Fruit fly (Drosophila melanogaster) whole organism, embryonic: ENCODE measurements around the gene Vm26Ac.

Experiments
- Abd-B ChIP-seq: fragments of 200-800 bp; sonication (Bioruptor generic); optimal IDR thresholded peaks from 2 replicates; lab custom pipeline; 2018; ENCODE audit warnings: missing biosample characterization, mild to moderate bottlenecking, missing genetic modification characterization, moderate library complexity
- Blimp-1 ChIP-seq: fragments of 200-800 bp; sonication (Bioruptor generic); optimal IDR thresholded peaks from 3 replicates; lab custom pipeline; 2018; ENCODE audit warnings: missing biosample characterization, missing genetic modification characterization, mild to moderate bottlenecking, moderate library complexity, missing genetic modification reagents
- CG10543 ChIP-seq: fragments of 200-800 bp; sonication (Bioruptor generic); optimal IDR thresholded peaks from 3 replicates; lab custom pipeline; 2017; ENCODE audit warnings: missing biosample characterization, mild to moderate bottlenecking, missing genetic modification characterization, moderate library complexity
- CG11247 ChIP-seq: fragments of 200-800 bp; sonication (Bioruptor generic); IDR thresholded peaks from 2 replicates; pipeline ENCODE4 v1.3.6; 2022; ENCODE audit warnings: missing biosample characterization, missing genetic modification characterization
- CG11695 ChIP-seq: fragments of 200-800 bp; sonication (Bioruptor generic); IDR thresholded peaks from 3 replicates; pipeline ENCODE4 v1.3.6; 2022; ENCODE audit warnings: missing biosample characterization, missing genetic modification characterization
- CG12219 ChIP-seq: fragments of 200-800 bp; sonication (Bioruptor generic); optimal IDR thresholded peaks from 3 replicates; lab custom pipeline; 2018; ENCODE audit warnings: missing biosample characterization, mild to moderate bottlenecking, missing genetic modification characterization
- CG12942 ChIP-seq: fragments of 200-800 bp; sonication (Bioruptor generic); optimal IDR thresholded peaks from 3 replicates; lab custom pipeline; 2016; ENCODE audit warnings: missing biosample characterization, missing genetic modification characterization
- CG13424 ChIP-seq: fragments of 200-800 bp; sonication (Bioruptor generic); optimal IDR thresholded peaks from 2 replicates; lab custom pipeline; 2019; ENCODE audit warnings: missing biosample characterization, mild to moderate bottlenecking, missing genetic modification characterization, moderate library complexity
- CG14441 ChIP-seq: fragments of 200-800 bp; sonication (Bioruptor generic); IDR thresholded peaks from 2 replicates; pipeline ENCODE4 v1.3.6; 2022; ENCODE audit warnings: missing biosample characterization, missing genetic modification characterization
- CG2712 ChIP-seq: fragments of 200-800 bp; optimal IDR thresholded peaks from 3 replicates; lab custom pipeline; 2019; ENCODE audit warnings: missing biosample characterization, mild to moderate bottlenecking, missing genetic modification characterization, moderate library complexity
- CG30403 ChIP-seq: fragments of 200-800 bp; sonication (Bioruptor generic); optimal IDR thresholded peaks from 3 replicates; lab custom pipeline; 2016; ENCODE audit warnings: missing biosample characterization, missing genetic modification characterization
- CG31441 ChIP-seq: fragments of 200-800 bp; sonication (Bioruptor generic); IDR thresholded peaks from 2 replicates; pipeline ENCODE4 v1.3.6; 2022; ENCODE audit warnings: missing biosample characterization, missing genetic modification characterization
- CG34422 ChIP-seq: fragments of 200-800 bp; sonication (Bioruptor generic); IDR thresholded peaks from 3 replicates; pipeline ENCODE4 v1.3.6; 2022; ENCODE audit warnings: missing biosample characterization, missing genetic modification characterization
- CG6175 ChIP-seq: fragments of 200-800 bp; sonication (Bioruptor generic); IDR thresholded peaks from 3 replicates; pipeline ENCODE4 v1.3.6; 2022; ENCODE audit warnings: missing biosample characterization, missing genetic modification characterization
- CG6683 ChIP-seq: fragments of 200-800 bp; sonication (Bioruptor generic); optimal IDR thresholded peaks from 2 replicates; lab custom pipeline; 2017; ENCODE audit warnings: missing biosample characterization, mild to moderate bottlenecking, missing genetic modification characterization, missing genetic modification reagents
- CG6765 ChIP-seq: fragments of 200-800 bp; sonication (Bioruptor generic); optimal IDR thresholded peaks from 3 replicates; lab custom pipeline; 2017; ENCODE audit warnings: missing biosample characterization, mild to moderate bottlenecking, missing genetic modification characterization
- CG7372 ChIP-seq: fragments of 200-800 bp; sonication (Bioruptor generic); IDR thresholded peaks from 2 replicates; pipeline ENCODE4 v1.3.6; 2022; ENCODE audit warnings: missing biosample characterization, missing genetic modification characterization
- CG8290 ChIP-seq, 3 experiments: fragments of 200-800 bp; sonication (Bioruptor generic); optimal IDR thresholded peaks; 2 replicates each; lab custom pipeline; 2016 to 2019; ENCODE audit warnings: missing biosample characterization in 3 of 3, missing genetic modification characterization in 3 of 3, mild to moderate bottlenecking in 2 of 3, moderate library complexity in 1 of 3
- CG8478 ChIP-seq: fragments of >200 bp; optimal IDR thresholded peaks from 2 replicates; lab custom pipeline; 2018
- Dp ChIP-seq: fragments of 200-800 bp; sonication (Bioruptor generic); optimal IDR thresholded peaks from 2 replicates; lab custom pipeline; 2018; ENCODE audit warnings: missing biosample characterization, mild to moderate bottlenecking, missing genetic modification characterization, moderate library complexity
- Dref ChIP-seq: fragments of 200-800 bp; sonication (Bioruptor generic); IDR thresholded peaks from 2 replicates; pipeline ENCODE4 v1.3.6; 2022; ENCODE audit warnings: missing biosample characterization, missing genetic modification characterization
- E2f1 ChIP-seq: fragments of 200-800 bp; sonication (Bioruptor generic); IDR thresholded peaks from 2 replicates; pipeline ENCODE4 v1.3.6; 2022; ENCODE audit warnings: missing biosample characterization, missing genetic modification characterization
- Hr78 ChIP-seq, 2 experiments: fragments of 200-800 bp in 1 of 2; fragments of >200 bp in 1 of 2; sonication (Bioruptor generic) in 1 of 2; optimal IDR thresholded peaks; 2 replicates each; lab custom pipeline; 2017 to 2019; ENCODE audit warnings: missing biosample characterization in 2 of 2, missing genetic modification characterization in 2 of 2, mild to moderate bottlenecking in 1 of 2, moderate library complexity in 1 of 2
- Kr ChIP-seq: fragments of 200-800 bp; sonication (Bioruptor generic); optimal IDR thresholded peaks from 2 replicates; lab custom pipeline; 2017; ENCODE audit warnings: missing biosample characterization, mild to moderate bottlenecking, missing genetic modification characterization
- Max ChIP-seq: fragments of 200-800 bp; sonication (Bioruptor generic); optimal IDR thresholded peaks from 2 replicates; lab custom pipeline; 2016; ENCODE audit warnings: missing biosample characterization, mild to moderate bottlenecking, missing genetic modification characterization
- Myb ChIP-seq: fragments of 200-800 bp; sonication (Bioruptor generic); optimal IDR thresholded peaks from 2 replicates; lab custom pipeline; 2016; ENCODE audit warnings: missing biosample characterization, missing genetic modification characterization
- Rfx ChIP-seq: fragments of 200-800 bp; sonication (Bioruptor generic); IDR thresholded peaks from 2 replicates; pipeline ENCODE4 v1.3.6; 2022; ENCODE audit warnings: missing biosample characterization, missing genetic modification characterization
- Six4 ChIP-seq: fragments of 200-800 bp; sonication (Bioruptor generic); optimal IDR thresholded peaks from 2 replicates; lab custom pipeline; 2016; ENCODE audit warnings: missing biosample characterization, missing genetic modification characterization
- ac ChIP-seq: fragments of 200-800 bp; sonication (Bioruptor generic); optimal IDR thresholded peaks from 3 replicates; lab custom pipeline; 2017; ENCODE audit warnings: missing biosample characterization, mild to moderate bottlenecking, missing genetic modification characterization
- amos ChIP-seq: fragments of 200-800 bp; sonication (Bioruptor generic); IDR thresholded peaks from 2 replicates; pipeline ENCODE4 v1.3.6; 2022; ENCODE audit warnings: missing biosample characterization, missing genetic modification characterization; ENCODE audit not compliant: partially characterized antibody
- ase ChIP-seq: fragments of 200-800 bp; sonication (Bioruptor generic); IDR thresholded peaks from 3 replicates; pipeline ENCODE4 v1.3.6; 2022; ENCODE audit warnings: missing biosample characterization, missing genetic modification characterization
- chm ChIP-seq: fragments of 200-800 bp; sonication (Bioruptor generic); IDR thresholded peaks from 2 replicates; pipeline ENCODE4 v1.3.6; 2022; ENCODE audit warnings: missing biosample characterization, missing genetic modification characterization
- croc ChIP-seq: fragments of 200-800 bp; sonication (Bioruptor generic); conservative IDR thresholded peaks from 3 replicates; pipeline ENCODE4 v1.3.6; 2022; ENCODE audit warnings: missing biosample characterization, missing genetic modification characterization
- crp ChIP-seq, 2 experiments: fragments of 200-800 bp; sonication (Bioruptor generic); optimal IDR thresholded peaks; 2 replicates in 1 of 2; 3 replicates in 1 of 2; lab custom pipeline; 2017; ENCODE audit warnings: missing biosample characterization in 2 of 2, missing genetic modification characterization in 2 of 2, mild to moderate bottlenecking in 1 of 2, moderate library complexity in 1 of 2
- dmrt11E ChIP-seq: fragments of 200-800 bp; sonication (Bioruptor generic); optimal IDR thresholded peaks from 3 replicates; lab custom pipeline; 2018; ENCODE audit warnings: missing biosample characterization, mild to moderate bottlenecking, missing genetic modification characterization, moderate library complexity
- emc ChIP-seq: fragments of 200-800 bp; sonication (Bioruptor generic); optimal IDR thresholded peaks from 2 replicates; lab custom pipeline; 2016; ENCODE audit warnings: missing biosample characterization, missing genetic modification characterization
- gcm2 ChIP-seq: fragments of 200-800 bp; sonication (Bioruptor generic); optimal IDR thresholded peaks from 2 replicates; lab custom pipeline; 2016; ENCODE audit warnings: missing biosample characterization, missing genetic modification characterization
- gt ChIP-seq: fragments of 200-800 bp; sonication (Bioruptor generic); IDR thresholded peaks from 2 replicates; pipeline ENCODE4 v1.3.6; 2022; ENCODE audit warnings: missing biosample characterization, missing genetic modification characterization
- hkb ChIP-seq, 2 experiments: fragments of 200-800 bp in 1 of 2; fragments of >200 bp in 1 of 2; sonication (Bioruptor generic) in 1 of 2; IDR thresholded peaks in 1 of 2; optimal IDR thresholded peaks in 1 of 2; 2 replicates each; pipeline versions ENCODE4 v1.3.6 to Lab custom; 2017 to 2022; ENCODE audit warnings: missing biosample characterization in 1 of 2, missing genetic modification characterization in 1 of 2
- kni ChIP-seq: fragments of 200-800 bp; sonication (Bioruptor generic); optimal IDR thresholded peaks from 3 replicates; lab custom pipeline; 2017; ENCODE audit warnings: mild to moderate bottlenecking, missing biosample characterization, missing genetic modification reagents, missing genetic modification characterization
- oc ChIP-seq: fragments of 200-800 bp; sonication (Bioruptor generic); optimal IDR thresholded peaks from 2 replicates; lab custom pipeline; 2018; ENCODE audit warnings: missing biosample characterization, mild to moderate bottlenecking, missing genetic modification characterization, moderate library complexity
- p53 ChIP-seq: fragments of 200-800 bp; sonication (Bioruptor generic); optimal IDR thresholded peaks from 2 replicates; lab custom pipeline; 2016; ENCODE audit warnings: missing biosample characterization, missing genetic modification characterization
- pfk ChIP-seq: fragments of 200-800 bp; sonication (Bioruptor generic); optimal IDR thresholded peaks from 2 replicates; lab custom pipeline; 2018; ENCODE audit warnings: missing biosample characterization, mild to moderate bottlenecking, missing genetic modification characterization, moderate library complexity
- prd ChIP-seq, 3 experiments: fragments of >200 bp in 2 of 3; fragments of 200-800 bp in 1 of 3; sonication (Bioruptor generic) in 1 of 3; optimal IDR thresholded peaks in 2 of 3; IDR thresholded peaks in 1 of 3; 2 replicates in 2 of 3; 3 replicates in 1 of 3; pipeline versions ENCODE4 v1.3.6 to Lab custom; 2017 to 2022; ENCODE audit warnings: missing biosample characterization in 1 of 3, missing genetic modification characterization in 1 of 3
- row ChIP-seq: fragments of 200-800 bp; sonication (Bioruptor generic); IDR thresholded peaks from 3 replicates; pipeline ENCODE4 v1.3.6; 2022; ENCODE audit warnings: missing biosample characterization, missing genetic modification characterization
- sob ChIP-seq: fragments of 200-800 bp; sonication (Bioruptor generic); IDR thresholded peaks from 2 replicates; pipeline ENCODE4 v1.3.6; 2022; ENCODE audit warnings: missing biosample characterization, missing genetic modification characterization
- tin ChIP-seq: fragments of 200-800 bp; sonication (Bioruptor generic); optimal IDR thresholded peaks from 3 replicates; lab custom pipeline; 2016; ENCODE audit warnings: missing biosample characterization, missing genetic modification characterization
- vfl ChIP-seq: fragments of 200-800 bp; sonication (Bioruptor generic); optimal IDR thresholded peaks from 2 replicates; lab custom pipeline; 2016; ENCODE audit warnings: missing biosample characterization, missing genetic modification characterization
- z ChIP-seq: fragments of 200-800 bp; sonication (Bioruptor generic); IDR thresholded peaks from 3 replicates; pipeline ENCODE4 v1.3.6; 2022; ENCODE audit warnings: missing biosample characterization, missing genetic modification characterization

The Vm26Ac gene

DNA sequence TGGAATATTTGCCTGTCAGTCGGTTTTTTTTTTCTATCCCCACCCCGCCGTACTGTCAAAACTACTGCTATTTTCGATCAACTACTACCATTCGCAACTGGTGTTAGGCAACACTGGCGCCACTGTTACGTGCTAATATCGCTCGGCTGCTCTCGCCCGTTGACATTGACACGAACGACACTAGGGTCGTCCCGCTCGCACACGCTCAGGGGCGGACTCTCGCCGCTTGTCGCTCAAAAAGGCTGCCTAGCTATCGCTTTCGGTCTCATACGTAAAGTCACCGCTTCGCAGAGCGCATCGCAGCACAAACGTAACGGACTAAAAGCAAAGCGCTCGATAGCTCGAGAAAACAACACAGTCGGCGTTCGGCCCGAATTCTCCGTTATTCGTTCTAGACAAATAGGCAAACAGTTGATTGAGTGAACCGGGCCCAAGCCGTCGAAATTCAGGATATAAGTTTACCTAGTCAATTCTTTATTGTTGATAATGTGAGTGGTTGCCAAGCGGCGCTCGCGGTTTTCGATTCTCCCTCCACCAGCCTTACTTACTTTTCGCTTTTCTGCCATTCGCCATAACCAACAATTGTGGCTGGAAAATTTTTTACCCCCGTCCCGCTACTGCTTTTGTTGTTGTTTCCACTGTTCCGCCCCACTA, 24.0 kb upstream of the Vm26Ac start (continued):
- TF ChIP-seq Blimp-1 (GFP tag; lab: Kevin White, UChicago) (no peak), CG6175 (GFP tag; lab: Robert Waterston, UW) (no peak), CG12219 (GFP tag; lab: Kevin White, UChicago) (peak; percentile 0), chm (GFP tag; lab: Robert Waterston, UW) (no peak), CG6765 (GFP tag; lab: Kevin White, UChicago) (peak; percentile 15), Max (no peak), ac (peak; percentile 29), gcm2 (GFP tag; lab: Kevin White, UChicago) (no peak), CG11695 (GFP tag; lab: Robert Waterston, UW) (no peak), CG7372 (no peak), Hr78 (GFP tag; optimal IDR thresholded peaks at IDR 0.05; lab: Kevin White, UChicago) (peak in 1 of 2 experiments; percentile 91), CG34422 (no peak), CG30403 (GFP tag; lab: Kevin White, UChicago) (peak; percentile 19), Dp (GFP tag; lab: Kevin White, UChicago) (no peak), p53 (no peak), CG6683 (GFP tag; lab: Kevin White, UChicago) (no peak), crp (GFP tag; optimal IDR thresholded peaks at IDR 0.05; lab: Kevin White, UChicago) (no peak), Myb (GFP tag; lab: Kevin White, UChicago) (peak; percentile 41), Six4 (GFP tag; lab: Kevin White, UChicago) (peak; percentile 8), vfl (no peak), CG13424 (tag; lab: Kevin White, UChicago) (peak; percentile 31), sob (GFP tag; lab: Robert Waterston, UW) (no peak), dmrt11E (tag; lab: Kevin White, UChicago) (no peak), CG2712 (peak; percentile 42), gt (GFP tag; lab: Robert Waterston, UW) (no peak), CG10543 (GFP tag; lab: Kevin White, UChicago) (peak; percentile 94), CG14441 (no peak), tin (GFP tag; lab: Kevin White, UChicago) (peak; percentile 32), CG31441 (GFP tag; lab: Robert Waterston, UW) (no peak), CG12942 (GFP tag; lab: Kevin White, UChicago) (no peak), Dref (GFP tag; lab: Robert Waterston, UW) (no peak), z (GFP tag; lab: Robert Waterston, UW) (no peak), kni (GFP tag; lab: Kevin White, UChicago) (peak; percentile 26), ase (GFP tag; lab: Robert Waterston, UW) (no peak), prd (optimal IDR thresholded peaks at IDR 0.05; lab: Kevin White, UChicago) (no peak), prd (GFP tag; IDR thresholded peaks at IDR 0.05; lab: Robert Waterston, UW) (no peak), emc (GFP tag; lab: Kevin White, UChicago) (no peak), Abd-B (GFP tag; lab: Kevin White, UChicago) (no peak), CG8290 (GFP tag; optimal IDR thresholded peaks at IDR 0.05; lab: Kevin White, UChicago) (peak; percentile 72), CG8290 (tag; optimal IDR thresholded peaks at IDR 0.05; lab: Kevin White, UChicago) (peak; percentile 84 to 95), croc (no peak), Kr (no peak), amos (GFP tag; lab: Robert Waterston, UW) (no peak), CG11247 (no peak), hkb (optimal IDR thresholded peaks at IDR 0.05; lab: Kevin White, UChicago) (no peak), hkb (GFP tag; IDR thresholded peaks at IDR 0.05; lab: Robert Waterston, UW) (no peak), Rfx (no peak), CG8478 (lab: Kevin White, UChicago) (peak; percentile 93), row (no peak), oc (tag; lab: Kevin White, UChicago) (peak; percentile 6), pfk (GFP tag; lab: Kevin White, UChicago) (peak; percentile 34), E2f1 (GFP tag; lab: Robert Waterston, UW) (no peak)
